Worm (Caenorhabditis elegans) whole organism, early embryonic: ENCODE results near the gene C47E12.2.

Experiments
- B0310.2 ChIP-seq: sonication (generic microtip); optimal IDR thresholded peaks from 2 replicates; lab custom pipeline; 2016; ENCODE audit warnings: mild to moderate bottlenecking, missing genetic modification characterization, missing compliant biosample characterization
- F13C5.2 ChIP-seq: sonication (generic microtip); optimal IDR thresholded peaks from 2 replicates; lab custom pipeline; 2017; ENCODE audit warnings: mild to moderate bottlenecking, missing genetic modification characterization, inconsistent platforms, missing compliant biosample characterization
- ama-1 ChIP-seq: fragments of 150-350 bp; optimal IDR thresholded peaks from 2 replicates; lab custom pipeline; 2014
- ceh-13 ChIP-seq: fragments of 200-800 bp; sonication (Bioruptor generic); optimal IDR thresholded peaks from 2 replicates; lab custom pipeline; 2018; ENCODE audit warnings: mild to moderate bottlenecking, missing genetic modification characterization, missing compliant biosample characterization
- ceh-36 ChIP-seq: sonication (generic microtip); optimal IDR thresholded peaks from 2 replicates; lab custom pipeline; 2016; ENCODE audit warnings: missing genetic modification characterization, inconsistent platforms, missing compliant biosample characterization
- ets-7 ChIP-seq: sonication (generic microtip); optimal IDR thresholded peaks from 2 replicates; lab custom pipeline; 2016; ENCODE audit warnings: missing genotype, missing genetic modification characterization, missing compliant biosample characterization
- flt-1 ChIP-seq: fragments of 200-800 bp; sonication (Bioruptor generic); IDR thresholded peaks from 2 replicates; pipeline ENCODE4 v1.3.6; 2022; ENCODE audit warnings: missing genetic modification characterization, missing compliant biosample characterization
- scrt-1 ChIP-seq: fragments of 200-800 bp; sonication (Bioruptor generic); IDR thresholded peaks from 2 replicates; pipeline ENCODE4 v1.3.6; 2022; ENCODE audit warnings: missing genetic modification characterization, missing compliant biosample characterization

DNA sequence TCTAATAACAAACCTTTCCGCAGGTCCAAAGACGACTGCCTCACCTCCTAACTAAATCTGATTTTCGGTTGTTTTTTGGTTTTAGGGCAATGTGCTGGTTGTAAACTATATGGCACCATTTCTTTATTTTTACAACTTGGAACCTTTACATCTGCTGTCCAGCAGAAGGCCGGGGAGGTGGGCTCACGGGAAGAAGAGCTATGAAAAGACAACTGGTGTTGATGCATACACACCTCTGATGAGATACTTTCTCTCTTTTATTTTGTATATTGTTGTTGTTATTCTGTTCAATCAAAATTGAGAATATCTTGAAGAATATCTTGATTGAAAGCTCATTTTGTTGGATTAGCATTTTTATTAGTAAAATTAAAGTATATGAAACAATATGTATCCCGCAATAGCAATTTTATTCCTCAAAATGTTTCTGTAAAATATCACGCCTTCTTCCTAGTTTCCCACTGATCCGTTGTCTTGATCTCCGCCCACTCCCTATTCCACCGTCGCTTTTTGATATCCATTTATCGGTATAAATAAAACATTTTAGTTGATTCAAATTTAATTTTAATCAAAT lies 25.6 kb downstream of the C47E12.2 start, which contains the start of gene dhp-2:
- no peak for TF ChIP-seq ceh-13 (GFP tag; lab: Kevin White, UChicago)
- no peak for TF ChIP-seq scrt-1 (GFP tag; lab: Robert Waterston, UW)
- no peak for TF ChIP-seq ama-1 (lab: Kevin White, UChicago)
- no peak for TF ChIP-seq ceh-36
- TF ChIP-seq F13C5.2: no peak
- TF ChIP-seq B0310.2 (tag; lab: Kevin White, UChicago): no peak
- TF ChIP-seq flt-1: no peak
- no peak for TF ChIP-seq ets-7 (tag; lab: Kevin White, UChicago)
